Worm (Caenorhabditis elegans): ENCODE measurements around the gene C28A5.2.

ce11 chrIII:4453301-4453700 is 14.0 kb upstream of the C28A5.2 start:
- no peak for TF ChIP-seq flt-1 (GFP tag; IDR thresholded peaks at IDR 0.05)
- no peak for TF ChIP-seq klf-2 (GFP tag; conservative IDR thresholded peaks at IDR 0.05)
- no peak for TF ChIP-seq ref-1 (GFP tag; conservative IDR thresholded peaks at IDR 0.05)
- no peak for TF ChIP-seq T22C8.4 (GFP tag; IDR thresholded peaks at IDR 0.05)
- TF ChIP-seq cog-1 (tag; optimal IDR thresholded peaks at IDR 0.05), result no peak

Measured in whole organism, midembryonic.